Fruit fly (Drosophila melanogaster): ENCODE measurements around the gene CG46435.

The CG46435 gene

dm6 chr3L:19544810-19545209, at the start of gene CG46435, which contains the start of gene Rcd7:
CG46435 (plus strand) TSS chr3L:19545110.
Rcd7 (plus strand) TSS chr3L:19545110.
- no peak for TF ChIP-seq CG17801 (GFP tag; optimal IDR thresholded peaks at IDR 0.05; ENCODE audit: partially characterized antibody)

- peak; percentile 43 for TF ChIP-seq CG17801 (GFP tag; optimal IDR thresholded peaks at IDR 0.05; ENCODE audit: partially characterized antibody)
Measured at dm6 chr3L:19495991-19496588, 48.8 kb upstream of the CG46435 start.

- no peak for TF ChIP-seq CG17801 (GFP tag; optimal IDR thresholded peaks at IDR 0.05; ENCODE audit: partially characterized antibody)
Measured at dm6 chr3L:19496600-19496999, 48.3 kb upstream of the CG46435 start.

- no peak for TF ChIP-seq CG17801 (GFP tag; optimal IDR thresholded peaks at IDR 0.05; ENCODE audit: partially characterized antibody)
Measured at dm6 chr3L:19497135-19497534, 47.8 kb upstream of the CG46435 start.

dm6 chr3L:19497623-19498022, 47.3 kb upstream of the CG46435 start, which contains the start of gene CG9449:
CG9449 (minus strand) TSS chr3L:19497723.
- no peak for TF ChIP-seq CG17801 (GFP tag; optimal IDR thresholded peaks at IDR 0.05; ENCODE audit: partially characterized antibody)

- no peak for TF ChIP-seq CG17801 (GFP tag; optimal IDR thresholded peaks at IDR 0.05; ENCODE audit: partially characterized antibody)
Measured at dm6 chr3L:19499334-19499733, 45.6 kb upstream of the CG46435 start.

dm6 chr3L:19500698-19501097, 44.2 kb upstream of the CG46435 start, which contains the start of gene CG9451:
CG9451 (minus strand) TSS chr3L:19500798.
- TF ChIP-seq CG17801 (GFP tag; optimal IDR thresholded peaks at IDR 0.05; ENCODE audit: partially characterized antibody) = no peak

- TF ChIP-seq CG17801 (GFP tag; optimal IDR thresholded peaks at IDR 0.05; ENCODE audit: partially characterized antibody) = no peak
Measured at dm6 chr3L:19503770-19504169, 41.1 kb upstream of the CG46435 start, which contains the start of gene CG9452. CG9452 (minus strand) TSS chr3L:19503870.

- TF ChIP-seq CG17801 (GFP tag; optimal IDR thresholded peaks at IDR 0.05; ENCODE audit: partially characterized antibody) = no peak
Measured at dm6 chr3L:19504719-19505118, 40.2 kb upstream of the CG46435 start.

dm6 chr3L:19512672-19513071, 32.2 kb upstream of the CG46435 start:
- no peak for TF ChIP-seq CG17801 (GFP tag; optimal IDR thresholded peaks at IDR 0.05; ENCODE audit: partially characterized antibody)

dm6 chr3L:19516547-19516946, 28.4 kb upstream of the CG46435 start:
- no peak for TF ChIP-seq CG17801 (GFP tag; optimal IDR thresholded peaks at IDR 0.05; ENCODE audit: partially characterized antibody)

- no peak for TF ChIP-seq CG17801 (GFP tag; optimal IDR thresholded peaks at IDR 0.05; ENCODE audit: partially characterized antibody)
Measured at dm6 chr3L:19518232-19518631, 26.7 kb upstream of the CG46435 start, which contains the start of gene Cpr76Ba. Cpr76Ba (minus strand) TSS chr3L:19518332.

dm6 chr3L:19519349-19519748, 25.6 kb upstream of the CG46435 start, which contains the start of gene Cpr76Bb:
Cpr76Bb (plus strand) TSS chr3L:19519649.
- TF ChIP-seq CG17801 (GFP tag; optimal IDR thresholded peaks at IDR 0.05; ENCODE audit: partially characterized antibody) = no peak

dm6 chr3L:19520645-19521044, 24.3 kb upstream of the CG46435 start, which contains the start of gene Cpr76Bc:
Cpr76Bc (plus strand) TSS chr3L:19520945.
- no peak for TF ChIP-seq CG17801 (GFP tag; optimal IDR thresholded peaks at IDR 0.05; ENCODE audit: partially characterized antibody)

dm6 chr3L:19521093-19521492, 23.8 kb upstream of the CG46435 start:
- no peak for TF ChIP-seq CG17801 (GFP tag; optimal IDR thresholded peaks at IDR 0.05; ENCODE audit: partially characterized antibody)

- no peak for TF ChIP-seq CG17801 (GFP tag; optimal IDR thresholded peaks at IDR 0.05; ENCODE audit: partially characterized antibody)
Measured at dm6 chr3L:19524690-19525089, 20.2 kb upstream of the CG46435 start.

dm6 chr3L:19525736-19526135, 19.2 kb upstream of the CG46435 start:
- no peak for TF ChIP-seq CG17801 (GFP tag; optimal IDR thresholded peaks at IDR 0.05; ENCODE audit: partially characterized antibody)

Measured in ovary, adult (tissue).